Worm (Caenorhabditis elegans): ENCODE data around the gene clec-47.
A peak's percentile ranks its signal among the peaks of the same experiment; 100 is the strongest.

The clec-47 gene

ce11 chrV:15133812-15134211, 41.7 kb upstream of the clec-47 start (continued):
- TF ChIP-seq unc-39 (tag; optimal IDR thresholded peaks at IDR 0.05) (no peak), zip-2 (tag; optimal IDR thresholded peaks at IDR 0.05) (no peak), pqm-1 (tag; optimal IDR thresholded peaks at IDR 0.05) (no peak), lir-3 (tag; optimal IDR thresholded peaks at IDR 0.05) (no peak), dmd-6 (GFP tag; IDR thresholded peaks at IDR 0.05) (peak; percentile 16; the same call in 1 of the 2 replicates), spr-3 (GFP tag; optimal IDR thresholded peaks at IDR 0.05) (no peak), lin-39 (tag; optimal IDR thresholded peaks at IDR 0.05) (no peak), F37D6.2 (tag; optimal IDR thresholded peaks at IDR 0.05) (no peak), madf-9 (GFP tag; conservative IDR thresholded peaks at IDR 0.05) (no peak), ceh-20 (GFP tag; IDR thresholded peaks at IDR 0.05) (no peak), nhr-28 (tag; optimal IDR thresholded peaks at IDR 0.05) (peak; percentile 36)

DNA sequence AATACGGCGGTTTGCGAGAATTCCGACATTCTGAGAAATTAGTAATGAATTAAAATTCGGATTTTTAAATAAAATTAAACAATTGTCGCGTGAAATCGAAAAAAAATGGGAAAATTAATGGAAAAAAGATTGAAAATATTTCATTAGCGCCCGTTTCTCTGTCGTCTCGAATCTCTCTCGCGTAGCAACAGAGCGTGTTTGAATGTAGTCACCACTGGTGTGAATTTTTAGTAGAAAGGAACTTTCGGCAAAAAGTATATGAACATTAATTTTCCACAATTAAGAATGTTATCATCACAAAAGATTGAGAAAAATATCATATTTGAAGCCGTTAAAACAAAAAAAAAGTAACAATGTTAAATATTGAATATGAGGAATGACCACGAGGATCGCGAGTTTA, 38.8 kb upstream of the clec-47 start, which contains the start of gene aipl-1:
TSS of gene aipl-1 (minus strand) at position 30 of the 400 bp plus-strand sequence.
- TF ChIP-seq lin-39 (tag; optimal IDR thresholded peaks at IDR 0.05) (no peak), F44E2.7 (GFP tag; IDR thresholded peaks at IDR 0.05) (no peak), spr-3 (GFP tag; optimal IDR thresholded peaks at IDR 0.05) (no peak), nhr-237 (tag; optimal IDR thresholded peaks at IDR 0.05) (no peak), snpc-4 (tag; optimal IDR thresholded peaks at IDR 0.05) (no peak), unc-39 (tag; optimal IDR thresholded peaks at IDR 0.05) (no peak), zip-11 (GFP tag; IDR thresholded peaks at IDR 0.05) (no peak), ZK337.2 (GFP tag; IDR thresholded peaks at IDR 0.05) (peak; percentile 47; the same call in 1 of the 2 replicates), rbr-2 (tag; optimal IDR thresholded peaks at IDR 0.05) (peak; percentile 41), lim-7 (GFP tag; IDR thresholded peaks at IDR 0.05) (no peak), nhr-48 (tag; optimal IDR thresholded peaks at IDR 0.05) (no peak), gei-8 (GFP tag; optimal IDR thresholded peaks at IDR 0.05) (no peak), ceh-28 (tag; optimal IDR thresholded peaks at IDR 0.05) (no peak), ceh-44 (GFP tag; IDR thresholded peaks at IDR 0.05) (no peak), dve-1 (tag; optimal IDR thresholded peaks at IDR 0.05; ENCODE audit: insufficient read depth) (peak; percentile 55), dmd-6 (GFP tag; IDR thresholded peaks at IDR 0.05) (peak; percentile 39; the same call in 1 of the 2 replicates), zip-2 (tag; optimal IDR thresholded peaks at IDR 0.05) (no peak), zfp-2 (tag; optimal IDR thresholded peaks at IDR 0.05) (no peak), nhr-111 (GFP tag; optimal IDR thresholded peaks at IDR 0.05) (no peak), lin-13 (GFP tag; optimal IDR thresholded peaks at IDR 0.05) (peak; percentile 58), T20F7.1 (GFP tag; optimal IDR thresholded peaks at IDR 0.05) (peak; percentile 30), nhr-25 (tag; optimal IDR thresholded peaks at IDR 0.05; ENCODE audit: borderline replicate concordance, insufficient read depth) (no peak), F49E8.2 (tag; optimal IDR thresholded peaks at IDR 0.05; ENCODE audit: borderline replicate concordance) (no peak), F37D6.2 (tag; optimal IDR thresholded peaks at IDR 0.05) (no peak), hif-1 (tag; optimal IDR thresholded peaks at IDR 0.05) (peak in 1 of 2 experiments; percentile 72), egl-43 (GFP tag; IDR thresholded peaks at IDR 0.05) (no peak), fkh-10 (GFP tag; optimal IDR thresholded peaks at IDR 0.05) (peak; percentile 60), mdl-1 (tag; optimal IDR thresholded peaks at IDR 0.05) (peak in 1 of 2 experiments; percentile 21), mxl-2 (GFP tag; conservative IDR thresholded peaks at IDR 0.05) (no peak), daf-8 (GFP tag; IDR thresholded peaks at IDR 0.05) (no peak), Y48G9A.11 (GFP tag; IDR thresholded peaks at IDR 0.05) (no peak), egl-27 (tag; optimal IDR thresholded peaks at IDR 0.05) (no peak), mxl-3 (GFP tag; optimal IDR thresholded peaks at IDR 0.05) (no peak), lir-3 (tag; optimal IDR thresholded peaks at IDR 0.05) (no peak), sdz-12 (GFP tag; optimal IDR thresholded peaks at IDR 0.05) (no peak), nhr-77 (tag; optimal IDR thresholded peaks at IDR 0.05) (peak; percentile 79), dmd-9 (GFP tag; IDR thresholded peaks at IDR 0.05) (no peak), spr-1 (tag; optimal IDR thresholded peaks at IDR 0.05) (no peak), daf-12 (tag; optimal IDR thresholded peaks at IDR 0.05) (no peak), snpc-1.2 (GFP tag; IDR thresholded peaks at IDR 0.05) (no peak), ceh-62 (tag; optimal IDR thresholded peaks at IDR 0.05) (no peak), mes-2 (tag; optimal IDR thresholded peaks at IDR 0.05; ENCODE audit: poor library complexity, severe bottlenecking) (peak; percentile 94), saeg-2 (GFP tag; IDR thresholded peaks at IDR 0.05) (no peak), Y105C5A.15 (GFP tag; IDR thresholded peaks at IDR 0.05) (no peak), ceh-82 (tag; optimal IDR thresholded peaks at IDR 0.05) (no peak)

All from whole organism, L4 larva.